Fruit fly (Drosophila melanogaster) Kc167 (cell line): Measurements from ENCODE around the gene mge.

ENCODE experiments used
- Myc ChIP-seq: fragments of >200 bp; optimal IDR thresholded peaks from 2 replicates; lab custom pipeline; 2017; ENCODE audit warnings: missing external identifiers
- Sin3A ChIP-seq: fragments of >200 bp; optimal IDR thresholded peaks from 2 replicates; lab custom pipeline; 2018; ENCODE audit warnings: missing external identifiers
- h ChIP-seq: fragments of >200 bp; optimal IDR thresholded peaks from 3 replicates; lab custom pipeline; 2018; ENCODE audit warnings: missing external identifiers
- insv ChIP-seq: fragments of >200 bp; optimal IDR thresholded peaks from 3 replicates; lab custom pipeline; 2018; ENCODE audit warnings: missing external identifiers
- psq ChIP-seq: fragments of >200 bp; optimal IDR thresholded peaks from 2 replicates; lab custom pipeline; 2017; ENCODE audit warnings: missing external identifiers
- ttk ChIP-seq: sonication (Bioruptor generic); optimal IDR thresholded peaks from 2 replicates; lab custom pipeline; 2017; ENCODE audit warnings: missing external identifiers

The mge gene

DNA sequence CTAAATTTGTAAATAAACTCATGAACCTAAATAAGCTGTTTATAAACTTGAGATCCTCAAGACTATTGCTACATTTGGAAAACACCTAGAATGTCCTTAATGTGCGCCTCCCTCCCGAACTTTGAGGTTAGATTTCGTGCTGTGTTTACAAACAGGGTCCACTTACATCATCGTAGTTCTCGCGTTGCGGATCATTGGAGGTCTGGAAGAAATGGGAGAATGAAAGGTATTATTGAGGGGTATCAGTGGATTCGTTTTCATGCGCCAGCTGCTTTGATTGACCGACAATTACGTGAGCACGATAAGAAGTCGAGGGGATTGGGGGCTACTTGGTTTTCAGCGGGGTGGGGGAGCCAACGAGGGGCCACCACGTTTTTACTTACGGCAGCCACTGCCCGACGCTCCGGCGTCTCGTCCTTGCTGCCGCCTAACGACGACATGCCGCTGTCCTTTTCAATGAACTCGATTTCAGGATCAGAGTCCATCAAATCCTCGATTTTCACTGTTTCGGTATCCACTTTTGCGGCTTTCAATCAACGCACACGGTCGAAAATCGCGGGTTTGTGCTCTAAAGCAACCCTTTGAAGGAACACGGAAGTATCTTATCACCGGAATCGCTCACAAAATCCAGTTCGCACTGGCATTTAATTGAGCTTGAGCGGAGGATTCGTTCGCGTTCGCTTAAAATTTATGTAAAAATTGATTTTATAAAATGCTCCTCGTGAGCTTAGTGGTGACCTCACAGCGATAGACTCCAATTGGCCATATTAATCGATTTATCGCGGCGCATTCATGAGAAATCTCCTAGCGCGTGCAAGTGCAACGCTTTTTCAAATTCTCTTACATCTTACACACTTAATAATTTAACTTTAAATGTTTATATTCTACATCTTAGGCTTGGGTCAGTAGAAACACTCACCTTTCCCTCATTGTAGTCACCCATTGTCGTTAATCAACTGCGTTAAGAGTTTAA, 607 bp downstream of the mge start:
- TF ChIP-seq psq (lab: Kevin White, UChicago) (no peak), insv (lab: Kevin White, UChicago) (no peak)

dm6 chr3L:3905111-3905510, 4.6 kb downstream of the mge start, which contains the start of gene ida:
TSS of gene ida (plus strand) at chr3L:3905344.
- TF ChIP-seq Sin3A (lab: Kevin White, UChicago) = no peak
- TF ChIP-seq psq (lab: Kevin White, UChicago) = no peak
- no peak for TF ChIP-seq insv (lab: Kevin White, UChicago)
- no peak for TF ChIP-seq h

- TF ChIP-seq ttk (lab: Kevin White, UChicago) (no peak), Myc (lab: Kevin White, UChicago) (no peak), h (no peak), psq (lab: Kevin White, UChicago) (no peak), Sin3A (lab: Kevin White, UChicago) (no peak), insv (lab: Kevin White, UChicago) (no peak)
Observed at dm6 chr3L:3903301-3903700, 6.4 kb downstream of the mge start, which contains the start of gene Sc2. TSS of gene Sc2 (plus strand) at chr3L:3903492.

dm6 chr3L:3902491-3903198, 7.1 kb downstream of the mge start, which contains the start of gene Ubi-p63E:
TSS of gene Ubi-p63E (minus strand) at chr3L:3903184.
- TF ChIP-seq ttk (lab: Kevin White, UChicago) (no peak), Sin3A (lab: Kevin White, UChicago) (no peak), insv (lab: Kevin White, UChicago) (no peak), psq (lab: Kevin White, UChicago) (no peak), h (no peak), Myc (lab: Kevin White, UChicago) (no peak)

DNA sequence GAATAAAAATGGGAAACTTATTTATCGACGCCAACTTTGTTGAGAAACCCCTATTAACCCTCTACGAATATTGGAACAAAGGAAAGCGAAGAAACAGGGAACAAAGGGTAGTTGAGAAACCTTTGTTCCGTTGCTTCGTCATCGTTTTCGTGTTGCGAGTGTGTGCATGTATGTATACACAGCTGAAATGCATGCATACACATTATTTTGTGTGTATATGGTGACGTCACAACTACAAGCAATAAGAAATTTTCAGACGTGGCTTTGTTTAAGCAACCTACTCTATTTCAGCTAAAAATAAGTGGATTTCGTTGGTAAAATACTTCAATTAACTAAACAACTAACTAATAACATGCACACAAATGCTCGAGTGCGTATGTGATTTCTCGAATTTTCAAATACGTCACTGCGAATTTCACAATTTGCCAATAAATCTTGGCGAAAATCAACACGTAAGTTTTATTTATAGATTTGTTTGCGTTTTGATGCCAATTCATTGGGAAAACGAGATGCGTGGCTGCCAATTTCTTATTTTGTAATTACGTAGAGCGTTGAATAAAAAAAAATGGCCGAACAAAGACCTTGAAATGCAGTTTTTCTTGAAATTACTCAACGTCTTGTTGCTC, 7.8 kb downstream of the mge start:
- TF ChIP-seq Myc (lab: Kevin White, UChicago) = no peak
- no peak for TF ChIP-seq ttk (lab: Kevin White, UChicago)
- no peak for TF ChIP-seq psq (lab: Kevin White, UChicago)
- TF ChIP-seq Sin3A (lab: Kevin White, UChicago) = no peak
- TF ChIP-seq h = no peak
- TF ChIP-seq insv (lab: Kevin White, UChicago) = no peak

DNA sequence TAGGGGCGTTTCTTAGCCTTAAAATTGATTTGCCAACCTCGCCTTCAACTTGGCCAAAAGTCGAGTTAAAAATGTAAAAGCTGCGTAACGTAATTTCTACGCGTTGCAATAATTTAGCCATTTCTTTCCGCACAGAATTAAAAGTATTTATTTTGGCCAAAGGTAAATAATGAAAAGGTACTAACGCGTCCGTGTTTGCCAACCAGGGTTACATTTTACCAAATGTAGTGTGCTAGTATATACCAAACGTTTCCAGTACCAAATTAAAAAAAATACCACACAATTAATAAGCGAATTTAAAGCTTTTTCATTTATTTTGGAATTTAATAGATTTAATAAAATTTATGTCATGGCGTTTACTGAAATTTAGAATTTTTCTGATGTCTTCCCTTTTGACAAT, 10.8 kb downstream of the mge start, which contains the start of gene Ccz1:
TSS of gene Ccz1 (minus strand) at position 179 of the 400 bp plus-strand sequence.
- no peak for TF ChIP-seq insv (lab: Kevin White, UChicago)
- no peak for TF ChIP-seq Sin3A (lab: Kevin White, UChicago)
- TF ChIP-seq Myc (lab: Kevin White, UChicago) = no peak
- no peak for TF ChIP-seq h
- no peak for TF ChIP-seq ttk (lab: Kevin White, UChicago)
- TF ChIP-seq psq (lab: Kevin White, UChicago) = no peak

DNA sequence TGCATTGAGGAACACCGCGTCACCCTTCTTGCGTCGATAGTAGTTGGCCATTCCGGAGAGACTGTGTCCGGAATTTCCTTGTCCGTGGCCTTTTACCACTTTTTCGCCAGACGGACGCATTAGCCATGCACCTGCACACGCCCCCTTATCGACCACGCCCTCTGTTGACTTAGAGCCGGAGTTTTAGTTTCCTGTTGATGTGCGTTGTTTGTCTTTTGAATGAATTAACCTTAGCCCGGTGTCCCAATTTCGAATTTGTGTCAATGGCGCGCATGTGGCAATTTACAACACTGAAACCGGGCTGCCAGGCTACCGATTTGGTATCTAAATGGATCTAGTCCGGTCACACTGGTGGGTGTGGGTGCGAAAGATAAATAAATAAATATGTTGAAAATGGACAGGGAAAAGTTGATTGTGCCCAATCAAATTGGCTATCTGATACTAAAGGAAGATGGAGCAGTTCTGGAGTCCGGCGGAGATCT, 13.1 kb downstream of the mge start, which contains the start of the genes Gr63a and Lamtor4:
TSS of gene Gr63a (minus strand) at position 51 of the 482 bp plus-strand sequence.
TSS of gene Lamtor4 (plus strand) at position 348 of the 482 bp plus-strand sequence.
- TF ChIP-seq psq (lab: Kevin White, UChicago) (no peak), Sin3A (lab: Kevin White, UChicago) (no peak), ttk (lab: Kevin White, UChicago) (no peak), Myc (lab: Kevin White, UChicago) (no peak), insv (lab: Kevin White, UChicago) (no peak), h (no peak)

DNA sequence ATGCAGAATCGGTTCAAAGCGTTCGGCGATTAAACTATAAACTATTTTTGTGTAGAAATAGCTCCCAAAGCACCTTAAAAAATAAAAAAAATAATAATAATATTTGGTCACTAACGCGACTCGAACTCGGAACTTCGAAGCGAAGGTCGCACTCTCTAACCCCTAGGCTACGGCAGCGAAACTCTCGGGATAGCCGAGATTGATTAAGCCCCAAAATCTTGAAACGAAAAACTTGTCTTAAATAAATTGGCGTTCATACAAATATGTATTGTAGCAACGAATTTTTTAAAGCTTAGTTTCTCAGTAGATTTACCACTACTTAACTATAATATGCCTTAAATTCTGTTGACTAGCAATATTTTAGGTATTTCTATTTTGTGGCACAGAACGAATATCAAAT, 15.3 kb downstream of the mge start:
- TF ChIP-seq h (no peak), psq (lab: Kevin White, UChicago) (no peak), Sin3A (lab: Kevin White, UChicago) (no peak), ttk (lab: Kevin White, UChicago) (no peak)

dm6 chr3L:3892154-3892624, 17.5 kb downstream of the mge start, which contains the start of gene Fie:
TSS of gene Fie (plus strand) at chr3L:3892574.
- TF ChIP-seq h = no peak
- TF ChIP-seq Sin3A (lab: Kevin White, UChicago) = no peak
- TF ChIP-seq Myc (lab: Kevin White, UChicago) = no peak
- TF ChIP-seq ttk (lab: Kevin White, UChicago) = no peak
- no peak for TF ChIP-seq insv (lab: Kevin White, UChicago)
- TF ChIP-seq psq (lab: Kevin White, UChicago) = no peak

DNA sequence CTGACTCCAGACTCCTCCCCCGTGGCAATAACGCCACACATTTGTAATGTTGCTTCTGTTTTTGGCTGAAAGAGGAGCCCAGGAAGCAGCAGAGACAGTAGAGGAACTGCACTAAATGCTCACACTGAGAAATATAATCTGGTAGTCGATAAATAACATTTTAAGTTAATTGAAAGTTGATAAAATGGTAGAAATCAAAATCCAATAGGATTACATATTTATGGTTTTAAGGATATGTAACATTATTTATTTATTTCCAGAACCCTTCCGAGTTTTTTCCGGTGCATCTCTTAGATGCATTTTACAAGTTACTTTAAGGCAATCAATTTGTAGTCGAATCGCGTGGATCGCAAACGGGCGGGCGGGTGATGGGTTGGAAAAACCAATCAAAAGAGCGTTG, 18.9 kb downstream of the mge start:
- TF ChIP-seq Sin3A (lab: Kevin White, UChicago) (no peak), psq (lab: Kevin White, UChicago) (no peak), ttk (lab: Kevin White, UChicago) (no peak), Myc (lab: Kevin White, UChicago) (no peak), insv (lab: Kevin White, UChicago) (no peak), h (no peak)

- no peak for TF ChIP-seq h
- no peak for TF ChIP-seq psq (lab: Kevin White, UChicago)
Observed at dm6 chr3L:3887392-3887791, 22.3 kb downstream of the mge start.
